Worm (Caenorhabditis elegans) whole organism, L4 larva: ENCODE measurements around the gene arrd-10.

Source experiments
- D1046.2 ChIP-seq: fragments of 200-800 bp; sonication (Bioruptor generic); IDR thresholded peaks from 2 replicates; pipeline ENCODE4 v1.3.6; 2022; ENCODE audit warnings: missing genetic modification characterization, missing compliant biosample characterization
- Y105C5A.15 ChIP-seq: fragments of 200-800 bp; sonication (Bioruptor generic); IDR thresholded peaks from 2 replicates; pipeline ENCODE4 v1.3.6; 2022; ENCODE audit warnings: missing genetic modification characterization, missing compliant biosample characterization
- Y5F2A.4 ChIP-seq: fragments of 200-800 bp; sonication (Bioruptor generic); optimal IDR thresholded peaks from 2 replicates; lab custom pipeline; 2018; ENCODE audit warnings: mild to moderate bottlenecking, missing genetic modification characterization, missing compliant biosample characterization
- Y75B8A.6 ChIP-seq: fragments of 200-800 bp; sonication (Bioruptor generic); IDR thresholded peaks from 2 replicates; pipeline ENCODE4 v1.3.6; 2022; ENCODE audit warnings: missing genetic modification reagents, missing genetic modification characterization, missing compliant biosample characterization
- ZK546.5 ChIP-seq, 2 experiments: sonication (generic microtip); optimal IDR thresholded peaks; 2 replicates each; lab custom pipeline; 2017; ENCODE audit warnings: missing biosample characterization in 2 of 2, missing genetic modification characterization in 2 of 2
- attf-4 ChIP-seq: sonication (generic microtip); optimal IDR thresholded peaks from 3 replicates; lab custom pipeline; 2017; ENCODE audit warnings: missing biosample characterization, missing genetic modification characterization
- ceh-20 ChIP-seq: fragments of 200-800 bp; sonication (Bioruptor generic); IDR thresholded peaks from 2 replicates; pipeline ENCODE4 v1.3.6; 2022; ENCODE audit warnings: missing genetic modification reagents, missing genetic modification characterization, missing compliant biosample characterization
- ces-1 ChIP-seq: fragments of 150-350 bp; sonication (generic microtip); optimal IDR thresholded peaks from 4 replicates; lab custom pipeline; 2014; ENCODE audit warnings: missing biosample characterization, missing genetic modification reagents, missing genetic modification characterization
- ctbp-1 ChIP-seq: fragments of 200-800 bp; sonication (Bioruptor generic); IDR thresholded peaks from 2 replicates; pipeline ENCODE4 v1.3.6; 2022; ENCODE audit warnings: missing genetic modification reagents, missing genetic modification characterization, missing compliant biosample characterization
- daf-16 ChIP-seq, 3 experiments: sonication (generic microtip); optimal IDR thresholded peaks; 2 replicates each; lab custom pipeline; 2016 to 2017; ENCODE audit warnings: missing genetic modification characterization in 3 of 3, missing genetic modification reagents in 3 of 3, mild to moderate bottlenecking in 2 of 3, missing compliant biosample characterization in 2 of 3, missing biosample characterization in 1 of 3, moderate library complexity in 1 of 3
- daf-19 ChIP-seq: fragments of 200-800 bp; sonication (Bioruptor generic); conservative IDR thresholded peaks from 2 replicates; pipeline ENCODE4 v1.3.6; 2022; ENCODE audit warnings: missing genetic modification characterization, missing compliant biosample characterization
- dmd-6 ChIP-seq: fragments of 200-800 bp; sonication (Bioruptor generic); IDR thresholded peaks from 2 replicates; pipeline ENCODE4 v1.3.6; 2022; ENCODE audit warnings: missing genetic modification reagents, missing genetic modification characterization, missing compliant biosample characterization
- dmd-8 ChIP-seq: fragments of 200-800 bp; sonication (Bioruptor generic); IDR thresholded peaks from 2 replicates; pipeline ENCODE4 v1.3.6; 2022; ENCODE audit warnings: missing genetic modification characterization, missing compliant biosample characterization
- dmd-9 ChIP-seq: fragments of 200-800 bp; sonication (Bioruptor generic); IDR thresholded peaks from 2 replicates; pipeline ENCODE4 v1.3.6; 2022; ENCODE audit warnings: missing genetic modification reagents, missing genetic modification characterization, missing compliant biosample characterization
- duxl-1 ChIP-seq: sonication (generic microtip); optimal IDR thresholded peaks from 2 replicates; lab custom pipeline; 2016; ENCODE audit warnings: mild to moderate bottlenecking, missing genetic modification characterization, moderate library complexity, missing compliant biosample characterization; ENCODE audit not compliant: poor library complexity
- dve-1 ChIP-seq: sonication (generic microtip); optimal IDR thresholded peaks from 2 replicates; lab custom pipeline; 2017; ENCODE audit warnings: antibody characterized with exemption, mild to moderate bottlenecking, missing genetic modification characterization, missing compliant biosample characterization; ENCODE audit not compliant: insufficient read depth
- egl-43 ChIP-seq: fragments of 200-800 bp; sonication (Bioruptor generic); IDR thresholded peaks from 2 replicates; pipeline ENCODE4 v1.3.6; 2022; ENCODE audit warnings: missing genetic modification reagents, missing genetic modification characterization, missing compliant biosample characterization
- hlh-11 ChIP-seq: fragments of 200-800 bp; sonication (Bioruptor generic); optimal IDR thresholded peaks from 2 replicates; lab custom pipeline; 2018; ENCODE audit warnings: mild to moderate bottlenecking, missing genetic modification characterization, missing compliant biosample characterization
- hlh-30 ChIP-seq: sonication (generic microtip); optimal IDR thresholded peaks from 2 replicates; lab custom pipeline; 2017; ENCODE audit warnings: antibody characterized with exemption, mild to moderate bottlenecking, missing genetic modification characterization, missing compliant biosample characterization; ENCODE audit not compliant: insufficient read depth
- hmg-1.1 ChIP-seq: fragments of 200-800 bp; sonication (Bioruptor generic); IDR thresholded peaks from 2 replicates; pipeline ENCODE4 v1.3.6; 2022; ENCODE audit warnings: missing genetic modification reagents, missing genetic modification characterization, missing compliant biosample characterization
- lin-15B ChIP-seq: fragments of 150-350 bp; sonication (generic microtip); optimal IDR thresholded peaks from 3 replicates; lab custom pipeline; 2014; ENCODE audit warnings: missing biosample characterization, missing genetic modification characterization
- lin-29 ChIP-seq: fragments of 200-800 bp; sonication (Bioruptor generic); IDR thresholded peaks from 2 replicates; pipeline ENCODE4 v1.3.6; 2022; ENCODE audit warnings: missing genetic modification reagents, missing genetic modification characterization, missing compliant biosample characterization
- lin-39 ChIP-seq: fragments of 150-350 bp; optimal IDR thresholded peaks from 2 replicates; lab custom pipeline; 2014; ENCODE audit warnings: missing biosample characterization, missing genetic modification reagents, missing genetic modification characterization
- lsy-2 ChIP-seq, 2 experiments: fragments of 150-350 bp in 1 of 2; sonication (generic microtip) in 1 of 2; optimal IDR thresholded peaks; 2 replicates each; lab custom pipeline; 2014 to 2017; ENCODE audit warnings: missing biosample characterization in 2 of 2, missing genetic modification characterization in 2 of 2
- madf-5 ChIP-seq, 2 experiments: fragments of 200-800 bp; sonication (Bioruptor generic); IDR thresholded peaks; 2 replicates each; pipeline ENCODE4 v1.3.6; 2022; ENCODE audit warnings: missing compliant biosample characterization in 2 of 2, missing genetic modification characterization in 2 of 2
- mep-1 ChIP-seq: fragments of 150-350 bp; sonication (generic microtip); optimal IDR thresholded peaks from 3 replicates; lab custom pipeline; 2014; ENCODE audit warnings: missing biosample characterization, missing genetic modification characterization
- nhr-102 ChIP-seq: sonication (generic microtip); optimal IDR thresholded peaks from 2 replicates; lab custom pipeline; 2016; ENCODE audit warnings: mild to moderate bottlenecking, missing genetic modification characterization, moderate library complexity, missing compliant biosample characterization
- nhr-28 ChIP-seq: fragments of 150-350 bp; optimal IDR thresholded peaks from 2 replicates; lab custom pipeline; 2014; ENCODE audit warnings: missing biosample characterization, missing genetic modification characterization
- nhr-48 ChIP-seq: sonication (generic microtip); optimal IDR thresholded peaks from 2 replicates; lab custom pipeline; 2016; ENCODE audit warnings: mild to moderate bottlenecking, missing genetic modification characterization, missing compliant biosample characterization
- php-3 ChIP-seq: fragments of 200-800 bp; sonication (Bioruptor generic); IDR thresholded peaks from 2 replicates; pipeline ENCODE4 v1.3.6; 2022; ENCODE audit warnings: missing genetic modification reagents, missing genetic modification characterization, missing compliant biosample characterization
- pqm-1 ChIP-seq: sonication (generic microtip); optimal IDR thresholded peaks from 2 replicates; lab custom pipeline; 2017; ENCODE audit warnings: missing biosample characterization, missing genetic modification characterization
- set-16 ChIP-seq: fragments of 200-800 bp; sonication (Bioruptor generic); IDR thresholded peaks from 2 replicates; pipeline ENCODE4 v1.3.6; 2022; ENCODE audit warnings: missing genetic modification reagents, missing genetic modification characterization, missing compliant biosample characterization
- skn-1 ChIP-seq: fragments of 150-350 bp; optimal IDR thresholded peaks from 2 replicates; lab custom pipeline; 2014; ENCODE audit warnings: missing biosample characterization, missing genetic modification characterization
- unc-62 ChIP-seq, 3 experiments: fragments of 150-350 bp in 1 of 3; sonication (generic microtip); optimal IDR thresholded peaks in 2 of 3; peaks in 1 of 3; 1 replicate in 1 of 3; 2 replicates in 2 of 3; lab custom pipeline; 2014 to 2017; ENCODE audit warnings: missing biosample characterization in 3 of 3, missing genetic modification characterization in 3 of 3, missing genetic modification reagents in 3 of 3, missing genotype in 1 of 3
- zfp-3 ChIP-seq: fragments of 200-800 bp; sonication (Bioruptor generic); conservative IDR thresholded peaks from 2 replicates; pipeline ENCODE4 v1.3.6; 2022; ENCODE audit warnings: missing genetic modification reagents, missing genetic modification characterization, missing compliant biosample characterization
- zip-2 ChIP-seq: fragments of 150-350 bp; optimal IDR thresholded peaks from 2 replicates; lab custom pipeline; 2014; ENCODE audit warnings: missing biosample characterization, missing genetic modification characterization
- ztf-11 ChIP-seq: fragments of 150-350 bp; optimal IDR thresholded peaks from 2 replicates; lab custom pipeline; 2014; ENCODE audit warnings: missing biosample characterization, missing genetic modification characterization
- ztf-7 ChIP-seq: fragments of 150-350 bp; optimal IDR thresholded peaks from 2 replicates; lab custom pipeline; 2014; ENCODE audit warnings: missing biosample characterization, missing genetic modification characterization

The arrd-10 gene

ce11 chrII:12939801-12940200 lies at the start of gene arrd-10:
TSS of gene arrd-10 (plus strand) at chrII:12940101.
- TF ChIP-seq ztf-7 (tag; lab: Kevin White, UChicago) (no peak), dmd-8 (GFP tag; lab: Robert Waterston, UW) (no peak), ctbp-1 (no peak), ceh-20 (no peak), lin-39 (tag; lab: Kevin White, UChicago) (no peak), skn-1 (tag; lab: Kevin White, UChicago) (no peak), zip-2 (no peak), mep-1 (no peak), lin-29 (GFP tag; lab: Robert Waterston, UW) (no peak), nhr-28 (tag; lab: Kevin White, UChicago) (no peak), nhr-102 (no peak), D1046.2 (GFP tag; lab: Robert Waterston, UW) (no peak), set-16 (no peak), hmg-1.1 (no peak), ZK546.5 (tag; optimal IDR thresholded peaks at IDR 0.05; lab: Kevin White, UChicago) (no peak)

- TF ChIP-seq zfp-3 (GFP tag; lab: Robert Waterston, UW), result no peak
- TF ChIP-seq egl-43, result no peak
- TF ChIP-seq unc-62 (GFP tag; optimal IDR thresholded peaks at IDR 0.05 in 1 of 2; lab: Kevin White, UChicago), result no peak
- TF ChIP-seq unc-62 (tag; optimal IDR thresholded peaks at IDR 0.05; lab: Kevin White, UChicago), result no peak
- TF ChIP-seq Y5F2A.4 (GFP tag; lab: Kevin White, UChicago), result no peak
- TF ChIP-seq hlh-30, result no peak
- TF ChIP-seq Y75B8A.6 (GFP tag; lab: Robert Waterston, UW), result no peak
- no peak for TF ChIP-seq ces-1 (GFP tag; lab: Kevin White, UChicago)
- no peak for TF ChIP-seq dve-1 (tag; lab: Kevin White, UChicago)
- peak; percentile 74 for TF ChIP-seq pqm-1
- no peak for TF ChIP-seq ztf-11 (tag; lab: Kevin White, UChicago)
- peak; percentile 56 for TF ChIP-seq nhr-102
- no peak for TF ChIP-seq set-16
- no peak for TF ChIP-seq lin-15B (tag; lab: Kevin White, UChicago)
- TF ChIP-seq attf-4, result no peak
- TF ChIP-seq nhr-48 (tag; lab: Kevin White, UChicago), result no peak
- no peak for TF ChIP-seq daf-16 (GFP tag; optimal IDR thresholded peaks at IDR 0.05; lab: Kevin White, UChicago)
- peak; percentile 88 for TF ChIP-seq daf-16 (tag; optimal IDR thresholded peaks at IDR 0.05; lab: Kevin White, UChicago)
- peak; percentile 74 for TF ChIP-seq nhr-28 (tag; lab: Kevin White, UChicago)
- TF ChIP-seq dmd-6, result peak; percentile 26; the same call in 1 of the 2 replicates
- no peak for TF ChIP-seq lsy-2 (tag; optimal IDR thresholded peaks at IDR 0.05; lab: Kevin White, UChicago)
- peak; percentile 88 for TF ChIP-seq php-3 (GFP tag; lab: Robert Waterston, UW)
- peak; percentile 27 for TF ChIP-seq hlh-11 (tag; lab: Kevin White, UChicago)
- TF ChIP-seq, all 104 proteins: peak for 7
These were observed 47.5 kb upstream of the arrd-10 start for ce11 chrII:12892407-12892806.

- TF ChIP-seq hlh-11 (tag; lab: Kevin White, UChicago) (peak; percentile 41), daf-16 (GFP tag; optimal IDR thresholded peaks at IDR 0.05; lab: Kevin White, UChicago) (no peak), daf-16 (tag; optimal IDR thresholded peaks at IDR 0.05; lab: Kevin White, UChicago) (peak; percentile 69), daf-19 (GFP tag; lab: Robert Waterston, UW) (no peak), madf-5 (GFP tag; IDR thresholded peaks at IDR 0.05; lab: Robert Waterston, UW) (no peak), duxl-1 (tag; lab: Kevin White, UChicago) (no peak), pqm-1 (peak; percentile 95), dmd-6 (peak; percentile 61), nhr-28 (tag; lab: Kevin White, UChicago) (peak; percentile 73), php-3 (GFP tag; lab: Robert Waterston, UW) (peak; percentile 56), dve-1 (tag; lab: Kevin White, UChicago) (peak; percentile 64), Y105C5A.15 (GFP tag; lab: Robert Waterston, UW) (no peak), dmd-9 (GFP tag; lab: Robert Waterston, UW) (no peak)
These were observed 44.7 kb upstream of the arrd-10 start, which contains the start of the genes clec-62 and clec-63 for ce11 chrII:12895078-12895670. TSS of gene clec-62 (minus strand) at chrII:12895128. TSS of gene clec-63 (plus strand) at chrII:12895638.
